Worm (Caenorhabditis elegans): ENCODE results near the gene tth-1.

- TF ChIP-seq ces-1 (GFP tag; optimal IDR thresholded peaks at IDR 0.05) (no peak), nhr-76 (tag; optimal IDR thresholded peaks at IDR 0.05) (no peak), ztf-11 (tag; optimal IDR thresholded peaks at IDR 0.05) (no peak), lin-13 (GFP tag; optimal IDR thresholded peaks at IDR 0.05) (no peak), swsn-7 (tag; optimal IDR thresholded peaks at IDR 0.05) (no peak), jun-1 (tag; optimal IDR thresholded peaks at IDR 0.05) (no peak), fkh-10 (GFP tag; optimal IDR thresholded peaks at IDR 0.05) (no peak), zag-1 (tag; optimal IDR thresholded peaks at IDR 0.05) (no peak), ama-1 (optimal IDR thresholded peaks at IDR 0.05) (no peak), lin-15B (tag; optimal IDR thresholded peaks at IDR 0.05) (no peak)
Observed at ce11 chrX:8426160-8426712, 2.7 kb upstream of the tth-1 start.

Data from whole organism, L1 larva.